Worm (Caenorhabditis elegans) whole organism, L4 larva: ENCODE measurements around the gene set-8.

ENCODE experiments used
- F26F4.8 ChIP-seq: fragments of 200-800 bp; sonication (Bioruptor generic); conservative IDR thresholded peaks from 2 replicates; pipeline ENCODE4 v1.3.6; 2022; ENCODE audit warnings: missing genetic modification characterization, missing compliant biosample characterization
- T20F7.1 ChIP-seq: fragments of 200-800 bp; sonication (Bioruptor generic); optimal IDR thresholded peaks from 2 replicates; lab custom pipeline; 2018; ENCODE audit warnings: mild to moderate bottlenecking, missing genetic modification characterization, missing compliant biosample characterization
- ZK546.5 ChIP-seq, 2 experiments: sonication (generic microtip); optimal IDR thresholded peaks; 2 replicates each; lab custom pipeline; 2017; ENCODE audit warnings: missing biosample characterization in 2 of 2, missing genetic modification characterization in 2 of 2
- aha-1 ChIP-seq: fragments of 150-350 bp; peaks from one replicate; lab custom pipeline; 2014; ENCODE audit warnings: missing biosample characterization, missing genetic modification characterization
- ama-1 ChIP-seq: fragments of 150-350 bp; optimal IDR thresholded peaks from 2 replicates; lab custom pipeline; 2014; ENCODE audit warnings: inconsistent platforms, mixed read lengths
- ceh-20 ChIP-seq: fragments of 200-800 bp; sonication (Bioruptor generic); IDR thresholded peaks from 2 replicates; pipeline ENCODE4 v1.3.6; 2022; ENCODE audit warnings: missing genetic modification reagents, missing genetic modification characterization, missing compliant biosample characterization
- ceh-82 ChIP-seq: sonication (generic microtip); optimal IDR thresholded peaks from 2 replicates; lab custom pipeline; 2017; ENCODE audit warnings: missing biosample characterization, missing genetic modification characterization
- cey-2 ChIP-seq: sonication (generic microtip); optimal IDR thresholded peaks from 3 replicates; lab custom pipeline; 2017; ENCODE audit warnings: missing genetic modification characterization, mild to moderate bottlenecking, missing compliant biosample characterization, antibody characterized with exemption, borderline replicate concordance; ENCODE audit not compliant: insufficient read depth
- daf-19 ChIP-seq: fragments of 200-800 bp; sonication (Bioruptor generic); conservative IDR thresholded peaks from 2 replicates; pipeline ENCODE4 v1.3.6; 2022; ENCODE audit warnings: missing genetic modification characterization, missing compliant biosample characterization
- dmd-8 ChIP-seq: fragments of 200-800 bp; sonication (Bioruptor generic); IDR thresholded peaks from 2 replicates; pipeline ENCODE4 v1.3.6; 2022; ENCODE audit warnings: missing genetic modification characterization, missing compliant biosample characterization
- egl-27 ChIP-seq: sonication (generic microtip); optimal IDR thresholded peaks from 3 replicates; lab custom pipeline; 2017; ENCODE audit warnings: missing biosample characterization, missing genetic modification reagents, missing genetic modification characterization
- egl-43 ChIP-seq: fragments of 200-800 bp; sonication (Bioruptor generic); IDR thresholded peaks from 2 replicates; pipeline ENCODE4 v1.3.6; 2022; ENCODE audit warnings: missing genetic modification reagents, missing genetic modification characterization, missing compliant biosample characterization
- fkh-10 ChIP-seq: fragments of 150-350 bp; optimal IDR thresholded peaks from 2 replicates; lab custom pipeline; 2014; ENCODE audit warnings: missing biosample characterization, missing genetic modification reagents, missing genetic modification characterization
- lin-13 ChIP-seq: fragments of 150-350 bp; optimal IDR thresholded peaks from 2 replicates; lab custom pipeline; 2014; ENCODE audit warnings: missing biosample characterization, missing genetic modification reagents, missing genetic modification characterization
- lin-29 ChIP-seq: fragments of 200-800 bp; sonication (Bioruptor generic); IDR thresholded peaks from 2 replicates; pipeline ENCODE4 v1.3.6; 2022; ENCODE audit warnings: missing genetic modification reagents, missing genetic modification characterization, missing compliant biosample characterization
- lin-38 ChIP-seq: fragments of 200-800 bp; sonication (Bioruptor generic); IDR thresholded peaks from 2 replicates; pipeline ENCODE4 v1.3.6; 2022; ENCODE audit warnings: missing genetic modification reagents, missing genetic modification characterization, missing compliant biosample characterization
- lir-3 ChIP-seq: sonication (generic microtip); optimal IDR thresholded peaks from 2 replicates; lab custom pipeline; 2016; ENCODE audit warnings: mild to moderate bottlenecking, missing genetic modification characterization, missing compliant biosample characterization
- lsy-2 ChIP-seq, 2 experiments: fragments of 150-350 bp in 1 of 2; sonication (generic microtip) in 1 of 2; optimal IDR thresholded peaks; 2 replicates each; lab custom pipeline; 2014 to 2017; ENCODE audit warnings: missing biosample characterization in 2 of 2, missing genetic modification characterization in 2 of 2
- mdt-29 ChIP-seq: fragments of 200-800 bp; sonication (Bioruptor generic); IDR thresholded peaks from 2 replicates; pipeline ENCODE4 v1.3.6; 2022; ENCODE audit warnings: missing genetic modification reagents, missing genetic modification characterization, missing compliant biosample characterization
- mxl-3 ChIP-seq: fragments of 200-800 bp; sonication (Bioruptor generic); optimal IDR thresholded peaks from 2 replicates; lab custom pipeline; 2018; ENCODE audit warnings: mild to moderate bottlenecking, missing genetic modification characterization, missing compliant biosample characterization
- nhr-42 ChIP-seq: fragments of 200-800 bp; sonication (Bioruptor generic); IDR thresholded peaks from 2 replicates; pipeline ENCODE4 v1.3.6; 2022; ENCODE audit warnings: missing genetic modification characterization, missing compliant biosample characterization
- nhr-48 ChIP-seq: sonication (generic microtip); optimal IDR thresholded peaks from 2 replicates; lab custom pipeline; 2016; ENCODE audit warnings: mild to moderate bottlenecking, missing genetic modification characterization, missing compliant biosample characterization
- php-3 ChIP-seq: fragments of 200-800 bp; sonication (Bioruptor generic); IDR thresholded peaks from 2 replicates; pipeline ENCODE4 v1.3.6; 2022; ENCODE audit warnings: missing genetic modification reagents, missing genetic modification characterization, missing compliant biosample characterization
- sdz-12 ChIP-seq: fragments of 200-800 bp; sonication (Bioruptor generic); optimal IDR thresholded peaks from 2 replicates; lab custom pipeline; 2018; ENCODE audit warnings: mild to moderate bottlenecking, missing genetic modification characterization, missing compliant biosample characterization
- set-16 ChIP-seq: fragments of 200-800 bp; sonication (Bioruptor generic); IDR thresholded peaks from 2 replicates; pipeline ENCODE4 v1.3.6; 2022; ENCODE audit warnings: missing genetic modification reagents, missing genetic modification characterization, missing compliant biosample characterization
- snpc-4 ChIP-seq: fragments of 150-350 bp; optimal IDR thresholded peaks from 2 replicates; lab custom pipeline; 2014; ENCODE audit warnings: missing biosample characterization, missing genetic modification characterization
- spr-1 ChIP-seq: sonication (generic microtip); optimal IDR thresholded peaks from 2 replicates; lab custom pipeline; 2016; ENCODE audit warnings: mild to moderate bottlenecking, missing genetic modification characterization, missing compliant biosample characterization
- tra-1 ChIP-seq: fragments of 200-800 bp; sonication (Bioruptor generic); IDR thresholded peaks from 2 replicates; pipeline ENCODE4 v1.3.6; 2022; ENCODE audit warnings: missing genetic modification reagents, missing genetic modification characterization, missing compliant biosample characterization
- unc-62 ChIP-seq, 3 experiments: fragments of 150-350 bp in 1 of 3; sonication (generic microtip); optimal IDR thresholded peaks in 2 of 3; peaks in 1 of 3; 1 replicate in 1 of 3; 2 replicates in 2 of 3; lab custom pipeline; 2014 to 2017; ENCODE audit warnings: missing biosample characterization in 3 of 3, missing genetic modification characterization in 3 of 3, missing genetic modification reagents in 3 of 3, missing genotype in 1 of 3
- zag-1 ChIP-seq: fragments of 150-350 bp; optimal IDR thresholded peaks from 2 replicates; lab custom pipeline; 2014; ENCODE audit warnings: missing biosample characterization, missing genetic modification characterization
- ztf-11 ChIP-seq: fragments of 150-350 bp; optimal IDR thresholded peaks from 2 replicates; lab custom pipeline; 2014; ENCODE audit warnings: missing biosample characterization, missing genetic modification characterization
- ztf-7 ChIP-seq: fragments of 150-350 bp; optimal IDR thresholded peaks from 2 replicates; lab custom pipeline; 2014; ENCODE audit warnings: missing biosample characterization, missing genetic modification characterization

set-8 gene

DNA sequence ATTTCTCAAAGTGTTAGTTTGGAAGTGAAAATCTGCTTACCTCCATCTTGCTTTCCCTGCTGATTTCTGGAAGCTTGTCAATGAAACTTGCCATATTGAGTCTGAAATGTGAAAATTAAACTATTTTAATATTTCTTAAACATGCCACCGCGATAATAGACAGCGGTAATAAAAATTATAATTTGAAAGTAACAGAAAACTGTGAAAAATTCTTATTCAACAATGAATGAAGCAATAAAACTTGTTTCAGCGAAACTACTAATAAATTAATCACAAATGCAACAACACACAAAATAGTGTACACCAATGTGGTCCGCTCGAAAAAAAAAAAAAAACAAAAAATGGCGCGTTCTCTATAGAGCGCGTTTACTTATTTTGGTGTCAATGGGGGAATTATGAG is 5.1 kb downstream of the set-8 start, which contains the start of gene F02D10.6:
Gene F02D10.6 (minus strand): TSS at position 101 of the 400 bp plus-strand sequence.
- TF ChIP-seq ztf-11 (tag; lab: Kevin White, UChicago) (no peak), lin-38 (GFP tag; lab: Robert Waterston, UW) (no peak), sdz-12 (GFP tag; lab: Kevin White, UChicago) (no peak), lin-13 (GFP tag; lab: Kevin White, UChicago) (no peak), unc-62 (GFP tag; optimal IDR thresholded peaks at IDR 0.05 in 1 of 2; lab: Kevin White, UChicago) (peak in 1 of 2 experiments; percentile 50), unc-62 (tag; optimal IDR thresholded peaks at IDR 0.05; lab: Kevin White, UChicago) (no peak), T20F7.1 (GFP tag; lab: Kevin White, UChicago) (no peak)
- TF ChIP-seq, all 104 proteins: peak for 1

DNA sequence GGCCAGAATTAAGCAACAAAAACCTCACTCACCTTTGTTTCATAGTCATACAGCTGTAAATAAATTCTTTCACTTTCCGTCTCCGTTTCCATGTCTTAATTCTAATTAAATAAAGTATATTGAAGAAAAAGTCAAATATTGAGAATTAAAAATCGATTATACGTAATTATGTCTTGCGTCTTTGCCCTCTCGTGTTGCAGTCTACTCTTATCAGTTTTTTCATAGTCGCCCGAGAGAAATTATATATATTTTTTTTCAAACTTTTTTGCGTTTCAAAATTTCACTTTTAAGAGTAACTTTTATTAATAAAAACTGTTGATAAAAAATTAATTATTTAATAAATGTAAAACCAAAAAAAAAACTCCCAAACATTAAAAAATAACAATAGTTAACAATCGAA is 9.9 kb downstream of the set-8 start, which contains the start of gene flr-1:
Gene flr-1 (minus strand): TSS at position 101 of the 400 bp plus-strand sequence.
- TF ChIP-seq aha-1 (tag; lab: Kevin White, UChicago) = peak; percentile 2
- no peak for TF ChIP-seq egl-43 (GFP tag; lab: Robert Waterston, UW)
- no peak for TF ChIP-seq ama-1 (lab: Kevin White, UChicago)
- TF ChIP-seq egl-27 (tag; lab: Kevin White, UChicago) = no peak
- TF ChIP-seq tra-1 (GFP tag; lab: Robert Waterston, UW) = no peak

DNA sequence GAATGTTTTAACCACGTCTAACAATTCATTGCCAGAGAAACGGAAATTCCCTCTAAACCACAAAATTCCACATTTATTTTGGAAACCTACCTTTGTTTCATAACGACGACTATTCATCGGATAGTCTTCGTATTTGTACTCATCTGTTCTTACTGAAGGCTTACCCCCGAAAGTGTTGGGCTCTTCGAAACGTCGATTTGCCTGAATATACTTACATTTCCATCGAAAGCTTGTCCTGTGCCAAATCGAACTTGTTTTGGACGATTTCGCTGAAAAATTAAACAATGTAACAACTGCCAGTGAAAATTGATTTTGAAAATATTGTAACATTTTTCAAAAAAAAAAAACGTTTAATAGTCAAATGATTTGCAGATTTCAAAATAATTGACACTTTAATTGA is 16.0 kb downstream of the set-8 start, which contains the start of gene F02D10.3:
Gene F02D10.3 (minus strand): TSS at position 101 of the 400 bp plus-strand sequence.
- no peak for TF ChIP-seq lir-3 (tag; lab: Kevin White, UChicago)
- no peak for TF ChIP-seq zag-1 (tag; lab: Kevin White, UChicago)
- no peak for TF ChIP-seq dmd-8 (GFP tag; lab: Robert Waterston, UW)
- TF ChIP-seq set-16 (GFP tag; lab: Robert Waterston, UW) = no peak
- no peak for TF ChIP-seq lin-29 (GFP tag; lab: Robert Waterston, UW)
- TF ChIP-seq nhr-42 (GFP tag; lab: Robert Waterston, UW) = no peak
- TF ChIP-seq nhr-48 (tag; lab: Kevin White, UChicago) = no peak
- TF ChIP-seq lin-13 (GFP tag; lab: Kevin White, UChicago) = no peak
- no peak for TF ChIP-seq spr-1 (tag; lab: Kevin White, UChicago)
- TF ChIP-seq egl-43 (GFP tag; lab: Robert Waterston, UW) = no peak
- TF ChIP-seq cey-2 = no peak
- TF ChIP-seq lsy-2 (tag; optimal IDR thresholded peaks at IDR 0.05; lab: Kevin White, UChicago) = no peak
- no peak for TF ChIP-seq mxl-3 (GFP tag; lab: Kevin White, UChicago)
- TF ChIP-seq daf-19 (GFP tag; lab: Robert Waterston, UW) = no peak
- no peak for TF ChIP-seq mdt-29
- TF ChIP-seq ztf-7 (tag; lab: Kevin White, UChicago) = no peak
- no peak for TF ChIP-seq snpc-4 (tag; lab: Kevin White, UChicago)
- TF ChIP-seq ZK546.5 (tag; optimal IDR thresholded peaks at IDR 0.05; lab: Kevin White, UChicago) = no peak
- no peak for TF ChIP-seq F26F4.8 (GFP tag; lab: Robert Waterston, UW)

DNA sequence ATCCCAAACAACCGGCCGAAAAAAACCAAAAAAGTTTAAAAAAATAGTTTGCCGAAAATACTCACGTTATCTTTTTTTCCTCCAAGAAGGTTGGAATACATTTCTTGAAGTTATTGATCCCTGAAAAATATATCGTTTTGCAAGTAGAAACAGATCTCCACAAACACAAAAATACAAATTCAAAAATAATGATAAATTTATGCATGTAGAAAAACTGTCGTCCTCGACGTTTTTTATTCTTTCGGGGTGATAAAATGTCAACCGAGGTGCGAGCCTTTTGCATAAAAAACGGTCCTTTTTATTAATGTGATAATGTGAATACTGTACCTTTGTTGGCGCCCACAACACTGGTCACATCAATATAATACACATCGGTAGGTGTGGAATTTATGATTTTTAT is 17.3 kb downstream of the set-8 start, which contains the start of gene F02D10.2:
Gene F02D10.2 (minus strand): TSS at position 101 of the 400 bp plus-strand sequence.
- TF ChIP-seq php-3 = no peak
- no peak for TF ChIP-seq ceh-20
- no peak for TF ChIP-seq ama-1 (lab: Kevin White, UChicago)
- TF ChIP-seq ceh-82 (tag; lab: Kevin White, UChicago) = no peak
- TF ChIP-seq cey-2 = no peak
- TF ChIP-seq ZK546.5 (tag; optimal IDR thresholded peaks at IDR 0.05; lab: Kevin White, UChicago) = no peak
- no peak for TF ChIP-seq fkh-10
